Fruit fly (Drosophila melanogaster) whole organism, prepupa: ENCODE results near the gene CG12984.

Source experiments
- CG11762 ChIP-seq: fragments of 200-800 bp; sonication (Bioruptor generic); optimal IDR thresholded peaks from 3 replicates; lab custom pipeline; 2016; ENCODE audit warnings: missing biosample characterization, missing genetic modification characterization; ENCODE audit not compliant: insufficient read depth
- CG16779 ChIP-seq: fragments of 200-800 bp; sonication (Bioruptor generic); optimal IDR thresholded peaks from 3 replicates; lab custom pipeline; 2017; ENCODE audit warnings: missing biosample characterization, mild to moderate bottlenecking, missing genetic modification characterization
- Hr39 ChIP-seq: fragments of 200-800 bp; sonication (Bioruptor generic); optimal IDR thresholded peaks from 2 replicates; lab custom pipeline; 2016; ENCODE audit warnings: missing biosample characterization, missing genetic modification characterization
- Lpt ChIP-seq: fragments of 200-800 bp; sonication (Bioruptor generic); optimal IDR thresholded peaks from 3 replicates; lab custom pipeline; 2016; ENCODE audit warnings: missing biosample characterization, missing genetic modification characterization
- Sox15 ChIP-seq: fragments of 200-800 bp; sonication (Bioruptor generic); optimal IDR thresholded peaks from 3 replicates; lab custom pipeline; 2016; ENCODE audit warnings: missing biosample characterization, missing genetic modification characterization
- acj6 ChIP-seq: fragments of 200-800 bp; sonication (Bioruptor generic); optimal IDR thresholded peaks from 3 replicates; lab custom pipeline; 2016; ENCODE audit warnings: missing biosample characterization, missing genetic modification characterization

DNA sequence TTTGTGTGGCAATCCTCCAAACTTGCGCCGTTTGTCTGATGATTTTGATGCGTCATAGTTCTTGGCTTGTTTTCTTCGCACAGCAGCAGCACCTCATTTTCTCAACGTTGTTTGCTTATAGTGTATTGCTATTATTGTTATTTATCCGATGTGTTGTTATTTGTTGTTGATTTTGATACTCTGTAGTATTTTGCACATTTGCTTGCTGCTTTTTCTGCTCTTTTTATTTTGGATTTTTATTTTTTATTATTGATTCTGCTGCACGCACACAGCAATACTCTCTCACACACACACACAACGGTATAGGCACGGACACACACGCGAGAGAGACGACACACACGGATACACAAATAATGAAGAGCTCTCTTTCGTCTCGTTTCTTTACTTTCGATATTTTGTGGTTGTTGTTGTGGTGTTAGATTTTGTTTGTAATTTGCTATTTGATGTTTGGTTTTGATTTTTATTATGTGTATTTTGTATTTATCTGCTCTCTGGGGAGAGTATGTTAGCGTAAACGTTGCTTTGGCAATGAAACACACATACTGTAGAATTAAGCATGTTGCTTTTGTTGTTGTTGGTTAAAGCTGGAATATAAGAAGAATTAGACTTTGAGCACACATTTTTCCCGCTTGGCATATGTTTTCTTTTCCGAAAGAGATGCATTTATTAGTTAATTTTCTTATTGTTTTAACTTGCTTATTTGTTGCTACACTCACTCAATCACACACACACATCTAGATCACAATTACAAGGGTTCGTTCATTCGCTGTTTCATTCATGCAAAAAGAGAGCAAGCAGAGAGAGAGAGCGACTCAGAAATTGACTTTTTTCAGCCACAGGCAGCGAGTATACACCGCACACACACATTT lies 33.7 kb downstream of the CG12984 start:
- TF ChIP-seq Sox15 (GFP tag; lab: Kevin White, UChicago) (no peak), Hr39 (GFP tag; lab: Kevin White, UChicago) (no peak), CG16779 (tag; lab: Kevin White, UChicago) (peak; percentile 71), Lpt (GFP tag; lab: Kevin White, UChicago) (peak; percentile 59), CG11762 (no peak), acj6 (GFP tag; lab: Kevin White, UChicago) (no peak)
